Fruit fly (Drosophila melanogaster) whole organism, embryonic: ENCODE measurements around the gene Gr89a.

Experiments
- Antp ChIP-seq: fragments of 200-800 bp; sonication (Bioruptor generic); optimal IDR thresholded peaks from 3 replicates; lab custom pipeline; 2016; ENCODE audit warnings: missing biosample characterization, missing genetic modification characterization
- BtbVII ChIP-seq: fragments of 200-800 bp; sonication (Bioruptor generic); optimal IDR thresholded peaks from 3 replicates; lab custom pipeline; 2017; ENCODE audit warnings: missing biosample characterization, mild to moderate bottlenecking, missing genetic modification characterization
- CG1233 ChIP-seq: fragments of 200-800 bp; sonication (Bioruptor generic); optimal IDR thresholded peaks from 4 replicates; lab custom pipeline; 2018; ENCODE audit warnings: missing biosample characterization, mild to moderate bottlenecking, missing genetic modification characterization
- CG13296 ChIP-seq: fragments of 200-800 bp; sonication (Bioruptor generic); optimal IDR thresholded peaks from 3 replicates; lab custom pipeline; 2018; ENCODE audit warnings: missing biosample characterization, mild to moderate bottlenecking, missing genetic modification characterization
- CG13775 ChIP-seq: fragments of 200-800 bp; sonication (Bioruptor generic); optimal IDR thresholded peaks from 3 replicates; lab custom pipeline; 2017; ENCODE audit warnings: missing biosample characterization, mild to moderate bottlenecking, missing genetic modification characterization
- CG14667 ChIP-seq: fragments of 200-800 bp; sonication (Bioruptor generic); IDR thresholded peaks from 2 replicates; pipeline ENCODE4 v1.3.6; 2022; ENCODE audit warnings: missing biosample characterization, missing genetic modification characterization
- CG14710 ChIP-seq: fragments of 200-800 bp; sonication (Bioruptor generic); optimal IDR thresholded peaks from 3 replicates; lab custom pipeline; 2019; ENCODE audit warnings: missing biosample characterization, mild to moderate bottlenecking, missing genetic modification characterization, moderate library complexity
- CG14965 ChIP-seq: fragments of 200-800 bp; sonication (Bioruptor generic); optimal IDR thresholded peaks from 2 replicates; lab custom pipeline; 2016; ENCODE audit warnings: missing biosample characterization, missing genetic modification characterization, borderline replicate concordance
- CG15011 ChIP-seq: fragments of 200-800 bp; sonication (Bioruptor generic); optimal IDR thresholded peaks from 3 replicates; lab custom pipeline; 2018; ENCODE audit warnings: missing biosample characterization, mild to moderate bottlenecking, missing genetic modification characterization
- CG15514 ChIP-seq: fragments of 200-800 bp; sonication (Bioruptor generic); optimal IDR thresholded peaks from 3 replicates; lab custom pipeline; 2017; ENCODE audit warnings: missing biosample characterization, missing genetic modification characterization, mild to moderate bottlenecking, moderate library complexity, missing genetic modification reagents
- CG16863 ChIP-seq: fragments of 200-800 bp; sonication (Bioruptor generic); optimal IDR thresholded peaks from 3 replicates; lab custom pipeline; 2016; ENCODE audit warnings: missing biosample characterization, missing genetic modification characterization
- CG17829 ChIP-seq: fragments of 200-800 bp; optimal IDR thresholded peaks from 2 replicates; lab custom pipeline; 2019; ENCODE audit warnings: missing biosample characterization, mild to moderate bottlenecking, missing genetic modification characterization, moderate library complexity
- CG1792 ChIP-seq: fragments of 200-800 bp; sonication (Bioruptor generic); optimal IDR thresholded peaks from 2 replicates; lab custom pipeline; 2016; ENCODE audit warnings: missing biosample characterization, missing genetic modification characterization
- CG2678 ChIP-seq: fragments of 200-800 bp; sonication (Bioruptor generic); optimal IDR thresholded peaks from 3 replicates; lab custom pipeline; 2019; ENCODE audit warnings: missing biosample characterization, mild to moderate bottlenecking, missing genetic modification characterization, moderate library complexity
- CG31441 ChIP-seq: fragments of 200-800 bp; sonication (Bioruptor generic); IDR thresholded peaks from 2 replicates; pipeline ENCODE4 v1.3.6; 2022; ENCODE audit warnings: missing biosample characterization, missing genetic modification characterization
- CG42726 ChIP-seq: fragments of 200-800 bp; sonication (Bioruptor generic); IDR thresholded peaks from 2 replicates; pipeline ENCODE4 v1.3.6; 2022; ENCODE audit warnings: missing biosample characterization, missing genetic modification characterization; ENCODE audit not compliant: partially characterized antibody
- CG4820 ChIP-seq: fragments of 200-800 bp; sonication (Bioruptor generic); optimal IDR thresholded peaks from 3 replicates; lab custom pipeline; 2016; ENCODE audit warnings: missing biosample characterization, missing genetic modification characterization
- Camta ChIP-seq: fragments of 200-800 bp; sonication (Bioruptor generic); optimal IDR thresholded peaks from 2 replicates; lab custom pipeline; 2016; ENCODE audit warnings: missing biosample characterization, missing genetic modification characterization
- Hand ChIP-seq: fragments of 200-800 bp; sonication (Bioruptor generic); optimal IDR thresholded peaks from 2 replicates; lab custom pipeline; 2017; ENCODE audit warnings: mild to moderate bottlenecking, missing biosample characterization, missing genetic modification reagents, missing genetic modification characterization
- MESR4 ChIP-seq: fragments of 200-800 bp; sonication (Bioruptor generic); optimal IDR thresholded peaks from 2 replicates; lab custom pipeline; 2018; ENCODE audit warnings: missing biosample characterization, mild to moderate bottlenecking, missing genetic modification characterization, moderate library complexity
- MTF-1 ChIP-seq: fragments of 200-800 bp; sonication (Bioruptor generic); optimal IDR thresholded peaks from 2 replicates; lab custom pipeline; 2018; ENCODE audit warnings: missing biosample characterization, mild to moderate bottlenecking, missing genetic modification characterization, borderline replicate concordance
- Mad ChIP-seq: fragments of 200-800 bp; sonication (Bioruptor generic); optimal IDR thresholded peaks from 2 replicates; lab custom pipeline; 2016; ENCODE audit warnings: missing biosample characterization, missing genetic modification characterization
- Max ChIP-seq: fragments of 200-800 bp; sonication (Bioruptor generic); optimal IDR thresholded peaks from 2 replicates; lab custom pipeline; 2016; ENCODE audit warnings: missing biosample characterization, mild to moderate bottlenecking, missing genetic modification characterization
- Med ChIP-seq: fragments of 200-800 bp; sonication (Bioruptor generic); peaks from one replicate; lab custom pipeline; 2016; ENCODE audit warnings: missing biosample characterization, missing genetic modification characterization, mild to moderate bottlenecking, inconsistent platforms, moderate library complexity
- Nf-YB ChIP-seq: fragments of 200-800 bp; sonication (Bioruptor generic); optimal IDR thresholded peaks from 3 replicates; lab custom pipeline; 2019; ENCODE audit warnings: missing biosample characterization, mild to moderate bottlenecking, missing genetic modification characterization, moderate library complexity
- Optix ChIP-seq: fragments of 200-800 bp; sonication (Bioruptor generic); IDR thresholded peaks from 3 replicates; pipeline ENCODE4 v1.3.6; 2022; ENCODE audit warnings: missing biosample characterization, missing genetic modification characterization
- Scr ChIP-seq: fragments of 200-800 bp; sonication (Bioruptor generic); IDR thresholded peaks from 2 replicates; pipeline ENCODE4 v1.3.6; 2022; ENCODE audit warnings: missing biosample characterization, missing genetic modification characterization; ENCODE audit not compliant: partially characterized antibody
- Ssrp ChIP-seq: fragments of 200-800 bp; sonication (Bioruptor generic); optimal IDR thresholded peaks from 2 replicates; lab custom pipeline; 2018; ENCODE audit warnings: missing biosample characterization, mild to moderate bottlenecking, missing genetic modification characterization, moderate library complexity
- ap ChIP-seq: fragments of 200-800 bp; sonication (Bioruptor generic); IDR thresholded peaks from 2 replicates; pipeline ENCODE4 v1.3.6; 2022; ENCODE audit warnings: missing biosample characterization, missing genetic modification characterization
- ara ChIP-seq: fragments of 200-800 bp; sonication (Bioruptor generic); IDR thresholded peaks from 2 replicates; pipeline ENCODE4 v1.3.6; 2022; ENCODE audit warnings: missing biosample characterization, missing genetic modification characterization
- bab2 ChIP-seq: fragments of 200-800 bp; sonication (Bioruptor generic); optimal IDR thresholded peaks from 2 replicates; lab custom pipeline; 2016; ENCODE audit warnings: missing biosample characterization, missing genetic modification characterization
- crc ChIP-seq: fragments of 200-800 bp; sonication (Bioruptor generic); optimal IDR thresholded peaks from 2 replicates; lab custom pipeline; 2016; ENCODE audit warnings: missing biosample characterization, missing genetic modification characterization
- dmrt11E ChIP-seq: fragments of 200-800 bp; sonication (Bioruptor generic); optimal IDR thresholded peaks from 3 replicates; lab custom pipeline; 2018; ENCODE audit warnings: missing biosample characterization, mild to moderate bottlenecking, missing genetic modification characterization, moderate library complexity
- fd3F ChIP-seq: fragments of 200-800 bp; sonication (Bioruptor generic); optimal IDR thresholded peaks from 2 replicates; lab custom pipeline; 2018; ENCODE audit warnings: missing biosample characterization, mild to moderate bottlenecking, missing genetic modification characterization, moderate library complexity
- fd96Cb ChIP-seq: fragments of 200-800 bp; sonication (Bioruptor generic); optimal IDR thresholded peaks from 2 replicates; lab custom pipeline; 2018; ENCODE audit warnings: missing biosample characterization, mild to moderate bottlenecking, missing genetic modification characterization, moderate library complexity
- grau ChIP-seq: fragments of 200-800 bp; optimal IDR thresholded peaks from 3 replicates; lab custom pipeline; 2019; ENCODE audit warnings: missing biosample characterization, mild to moderate bottlenecking, missing genetic modification characterization, moderate library complexity
- gsb-n ChIP-seq: fragments of 200-800 bp; sonication (Bioruptor generic); optimal IDR thresholded peaks from 3 replicates; lab custom pipeline; 2018; ENCODE audit warnings: missing biosample characterization, mild to moderate bottlenecking, missing genetic modification characterization
- her ChIP-seq: fragments of 200-800 bp; sonication (Bioruptor generic); optimal IDR thresholded peaks from 2 replicates; lab custom pipeline; 2016; ENCODE audit warnings: missing biosample characterization, missing genetic modification characterization
- jing ChIP-seq: fragments of 200-800 bp; sonication (Bioruptor generic); optimal IDR thresholded peaks from 2 replicates; lab custom pipeline; 2018; ENCODE audit warnings: missing biosample characterization, mild to moderate bottlenecking, missing genetic modification characterization
- maf-S ChIP-seq: fragments of 200-800 bp; sonication (Bioruptor generic); optimal IDR thresholded peaks from 2 replicates; lab custom pipeline; 2016; ENCODE audit warnings: missing biosample characterization, missing genetic modification characterization
- nerfin-1 ChIP-seq: fragments of 200-800 bp; sonication (Bioruptor generic); optimal IDR thresholded peaks from 3 replicates; lab custom pipeline; 2019; ENCODE audit warnings: missing biosample characterization, mild to moderate bottlenecking, missing genetic modification characterization, moderate library complexity
- p53 ChIP-seq: fragments of 200-800 bp; sonication (Bioruptor generic); optimal IDR thresholded peaks from 2 replicates; lab custom pipeline; 2016; ENCODE audit warnings: missing biosample characterization, missing genetic modification characterization
- phol ChIP-seq: fragments of 200-800 bp; sonication (Bioruptor generic); optimal IDR thresholded peaks from 3 replicates; lab custom pipeline; 2018; ENCODE audit warnings: missing biosample characterization, mild to moderate bottlenecking, missing genetic modification characterization, moderate library complexity
- ranshi ChIP-seq: fragments of 200-800 bp; sonication (Bioruptor generic); IDR thresholded peaks from 2 replicates; pipeline ENCODE4 v1.3.6; 2022; ENCODE audit warnings: missing biosample characterization, missing genetic modification characterization
- repo ChIP-seq: fragments of 200-800 bp; sonication (Bioruptor generic); optimal IDR thresholded peaks from 2 replicates; lab custom pipeline; 2016; ENCODE audit warnings: missing biosample characterization, missing genetic modification characterization
- shn ChIP-seq: fragments of 200-800 bp; sonication (Bioruptor generic); optimal IDR thresholded peaks from 3 replicates; lab custom pipeline; 2016; ENCODE audit warnings: missing biosample characterization, missing genetic modification characterization
- ssp ChIP-seq: fragments of 200-800 bp; sonication (Bioruptor generic); IDR thresholded peaks from 2 replicates; pipeline ENCODE4 v1.3.6; 2022; ENCODE audit warnings: missing biosample characterization, missing genetic modification characterization
- tap ChIP-seq: fragments of 200-800 bp; optimal IDR thresholded peaks from 3 replicates; lab custom pipeline; 2019; ENCODE audit warnings: missing biosample characterization, mild to moderate bottlenecking, missing genetic modification characterization, moderate library complexity
- tgo ChIP-seq: fragments of 200-800 bp; sonication (Bioruptor generic); IDR thresholded peaks from 3 replicates; pipeline ENCODE4 v1.3.6; 2022; ENCODE audit warnings: missing biosample characterization, missing genetic modification characterization
- trem ChIP-seq: fragments of 200-800 bp; optimal IDR thresholded peaks from 3 replicates; lab custom pipeline; 2019; ENCODE audit warnings: missing biosample characterization, mild to moderate bottlenecking, missing genetic modification characterization, moderate library complexity

Gr89a gene

DNA sequence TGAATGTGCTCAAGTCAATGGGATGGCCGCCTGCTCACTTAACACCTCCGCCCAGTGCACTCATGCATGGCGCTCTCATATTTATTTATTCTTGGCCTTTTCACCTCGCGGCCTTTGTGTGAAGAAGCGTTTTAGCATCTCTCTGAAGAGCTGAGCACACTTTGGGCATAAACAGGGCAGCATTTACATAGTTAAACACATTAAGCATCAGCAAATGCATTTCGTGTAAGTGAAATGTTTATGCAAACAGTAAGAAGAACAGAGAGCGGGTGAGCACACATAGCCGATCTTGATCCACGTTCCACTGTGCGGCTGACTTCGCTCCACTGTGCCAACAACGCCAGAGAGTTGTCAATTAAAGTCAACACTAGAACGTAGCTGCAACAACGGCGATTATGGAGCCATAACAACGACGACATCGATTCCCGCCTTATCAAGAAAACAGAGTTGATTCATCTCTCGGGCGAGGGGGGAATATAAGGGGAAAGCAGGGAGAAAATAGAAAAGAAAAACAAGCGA, 25.9 kb upstream of the Gr89a start (continued):
- peak; percentile 36 for TF ChIP-seq shn (GFP tag; lab: Kevin White, UChicago)
- TF ChIP-seq CG13775 (GFP tag; lab: Kevin White, UChicago), result peak; percentile 26
- TF ChIP-seq MTF-1 (GFP tag; lab: Kevin White, UChicago), result peak; percentile 76
- no peak for TF ChIP-seq CG1792
- TF ChIP-seq CG2678 (tag; lab: Kevin White, UChicago), result peak; percentile 49
- TF ChIP-seq CG16863 (GFP tag; lab: Kevin White, UChicago), result peak; percentile 52
- TF ChIP-seq dmrt11E (tag; lab: Kevin White, UChicago), result peak; percentile 85
- TF ChIP-seq Camta (GFP tag; lab: Kevin White, UChicago), result peak; percentile 56
- TF ChIP-seq CG4820 (GFP tag; lab: Kevin White, UChicago), result peak; percentile 33
- peak; percentile 22 for TF ChIP-seq maf-S
- TF ChIP-seq tgo (GFP tag; lab: Robert Waterston, UW), result no peak; the same call in 2 of the 3 replicates
- TF ChIP-seq Scr (GFP tag; lab: Robert Waterston, UW), result no peak
- peak; percentile 37; the same call in 1 of the 2 replicates for TF ChIP-seq ara (GFP tag; lab: Robert Waterston, UW)
- TF ChIP-seq CG1233 (GFP tag; lab: Kevin White, UChicago), result peak; percentile 81
- TF ChIP-seq phol (tag; lab: Kevin White, UChicago), result peak; percentile 70
- TF ChIP-seq tap (tag; lab: Kevin White, UChicago), result peak; percentile 56
- TF ChIP-seq trem (tag; lab: Kevin White, UChicago), result peak; percentile 63
- peak; percentile 7; the same call in 1 of the 2 replicates for TF ChIP-seq ssp
- peak; percentile 29 for TF ChIP-seq CG17829 (tag; lab: Kevin White, UChicago)
- no peak for TF ChIP-seq fd3F (GFP tag; lab: Kevin White, UChicago)
- no peak for TF ChIP-seq CG13296 (GFP tag; lab: Kevin White, UChicago)
- no peak for TF ChIP-seq BtbVII (GFP tag; lab: Kevin White, UChicago)
- TF ChIP-seq CG15011 (GFP tag; lab: Kevin White, UChicago), result peak; percentile 35
- TF ChIP-seq CG15514 (GFP tag; lab: Kevin White, UChicago), result no peak
- 0 out of 2 replicates have a peak, but pooled peaks have one; percentile 7 for TF ChIP-seq CG14667 (GFP tag; lab: Robert Waterston, UW)
- peak; percentile 76 for TF ChIP-seq Med
- TF ChIP-seq Ssrp, result peak; percentile 19
- no peak for TF ChIP-seq Hand
- TF ChIP-seq gsb-n (tag; lab: Kevin White, UChicago), result peak; percentile 25
- no peak for TF ChIP-seq CG14965 (GFP tag; lab: Kevin White, UChicago)
- peak; percentile 29; the same call in 1 of the 2 replicates for TF ChIP-seq ap (GFP tag; lab: Robert Waterston, UW)
- TF ChIP-seq p53, result no peak
- TF ChIP-seq her, result no peak
- peak; percentile 31 for TF ChIP-seq jing (GFP tag; lab: Kevin White, UChicago)
- peak; percentile 48; the same call in 1 of the 2 replicates for TF ChIP-seq CG31441
- peak; percentile 11 for TF ChIP-seq grau (tag; lab: Kevin White, UChicago)
- peak; percentile 65 for TF ChIP-seq fd96Cb (tag; lab: Kevin White, UChicago)
- TF ChIP-seq Mad (GFP tag; lab: Kevin White, UChicago), result peak; percentile 37
- peak; percentile 23 for TF ChIP-seq repo (GFP tag; lab: Kevin White, UChicago)
- no peak for TF ChIP-seq Max (GFP tag; lab: Kevin White, UChicago)
- no peak for TF ChIP-seq ranshi (GFP tag; lab: Robert Waterston, UW)
- TF ChIP-seq Antp (GFP tag; lab: Kevin White, UChicago), result peak; percentile 48
- no peak for TF ChIP-seq CG42726 (GFP tag; lab: Robert Waterston, UW)
- peak; percentile 30 for TF ChIP-seq crc (GFP tag; lab: Kevin White, UChicago)
- peak; percentile 92 for TF ChIP-seq CG14710 (tag; lab: Kevin White, UChicago)
- TF ChIP-seq MESR4 (GFP tag; lab: Kevin White, UChicago), result no peak
- peak; percentile 26 for TF ChIP-seq nerfin-1 (tag; lab: Kevin White, UChicago)
- TF ChIP-seq Optix (GFP tag; lab: Robert Waterston, UW), result peak; percentile 50; the same call in 1 of the 3 replicates
- TF ChIP-seq bab2 (GFP tag; lab: Kevin White, UChicago), result peak; percentile 10
- peak; percentile 16 for TF ChIP-seq Nf-YB
